Fruit fly (Drosophila melanogaster) whole organism, pupa: Measurements from ENCODE around the gene CG3036.

Experiments used
- CG13204 ChIP-seq: fragments of 200-800 bp; sonication (Bioruptor generic); optimal IDR thresholded peaks from 2 replicates; lab custom pipeline; 2018; ENCODE audit warnings: missing biosample characterization, mild to moderate bottlenecking, missing genetic modification characterization, moderate library complexity
- CG14655 ChIP-seq: fragments of 200-800 bp; sonication (Bioruptor generic); optimal IDR thresholded peaks from 3 replicates; lab custom pipeline; 2017; ENCODE audit warnings: mild to moderate bottlenecking, missing biosample characterization, missing genetic modification reagents, missing genetic modification characterization
- CG15710 ChIP-seq: fragments of 200-800 bp; sonication (Bioruptor generic); optimal IDR thresholded peaks from 2 replicates; lab custom pipeline; 2018; ENCODE audit warnings: missing biosample characterization, mild to moderate bottlenecking, missing genetic modification characterization, moderate library complexity
- CG17806 ChIP-seq: fragments of 200-800 bp; sonication (Bioruptor generic); optimal IDR thresholded peaks from 2 replicates; lab custom pipeline; 2018; ENCODE audit warnings: missing biosample characterization, mild to moderate bottlenecking, missing genetic modification characterization, moderate library complexity
- CG32121 ChIP-seq: fragments of 200-800 bp; sonication (Bioruptor generic); IDR thresholded peaks from 2 replicates; pipeline ENCODE4 v1.3.6; 2022; ENCODE audit warnings: missing biosample characterization, missing genetic modification characterization
- CG8159 ChIP-seq: fragments of 200-800 bp; sonication (Bioruptor generic); optimal IDR thresholded peaks from 3 replicates; lab custom pipeline; 2018; ENCODE audit warnings: missing biosample characterization, mild to moderate bottlenecking, missing genetic modification characterization, moderate library complexity
- CG8301 ChIP-seq: fragments of 200-800 bp; sonication (Bioruptor generic); optimal IDR thresholded peaks from 2 replicates; lab custom pipeline; 2018; ENCODE audit warnings: missing biosample characterization, mild to moderate bottlenecking, missing genetic modification characterization
- CG9948 ChIP-seq: fragments of 200-800 bp; sonication (Bioruptor generic); optimal IDR thresholded peaks from 2 replicates; lab custom pipeline; 2018; ENCODE audit warnings: missing biosample characterization, mild to moderate bottlenecking, missing genetic modification characterization, moderate library complexity
- Ets98B ChIP-seq: fragments of 200-800 bp; sonication (Bioruptor generic); IDR thresholded peaks from 2 replicates; pipeline ENCODE4 v1.3.6; 2022; ENCODE audit warnings: missing biosample characterization, missing genetic modification characterization
- Pif1A ChIP-seq: fragments of 200-800 bp; sonication (Bioruptor generic); optimal IDR thresholded peaks from 3 replicates; lab custom pipeline; 2016; ENCODE audit warnings: missing biosample characterization, missing genetic modification characterization
- Snoo ChIP-seq: fragments of 200-800 bp; sonication (Bioruptor generic); optimal IDR thresholded peaks from 3 replicates; lab custom pipeline; 2017; ENCODE audit warnings: missing biosample characterization, mild to moderate bottlenecking, missing genetic modification characterization, inconsistent platforms
- gl ChIP-seq: fragments of 200-800 bp; sonication (Bioruptor generic); optimal IDR thresholded peaks from 2 replicates; lab custom pipeline; 2018; ENCODE audit warnings: missing biosample characterization, mild to moderate bottlenecking, missing genetic modification characterization

- TF ChIP-seq CG13204 (GFP tag; lab: Kevin White, UChicago) (peak; percentile 89), Pif1A (GFP tag; lab: Kevin White, UChicago) (peak; percentile 86), CG14655 (GFP tag; lab: Kevin White, UChicago) (peak; percentile 90), CG15710 (tag; lab: Kevin White, UChicago) (peak; percentile 96), CG9948 (tag; lab: Kevin White, UChicago) (peak; percentile 98), Snoo (peak; percentile 81), CG8301 (tag; lab: Kevin White, UChicago) (peak; percentile 92), gl (tag; lab: Kevin White, UChicago) (peak; percentile 93), CG32121 (GFP tag; lab: Robert Waterston, UW) (peak; percentile 88), CG17806 (tag; lab: Kevin White, UChicago) (peak; percentile 97), Ets98B (peak; percentile 92), CG8159 (tag; lab: Kevin White, UChicago) (peak; percentile 95)
Observed at dm6 chr2L:4887382-4888219, 4.3 kb upstream of the CG3036 start.
